Worm (Caenorhabditis elegans) whole organism, young adult: ENCODE results near the gene cest-24.

Experiments used
- B0035.1 ChIP-seq: sonication (generic microtip); optimal IDR thresholded peaks from 2 replicates; lab custom pipeline; 2016; ENCODE audit warnings: missing genetic modification characterization, mild to moderate bottlenecking, missing compliant biosample characterization, missing genotype, missing genetic modification reagents
- B0336.3 ChIP-seq: fragments of 200-800 bp; sonication (Bioruptor generic); IDR thresholded peaks from 2 replicates; pipeline ENCODE4 v1.3.6; 2022; ENCODE audit warnings: missing genetic modification characterization, missing compliant biosample characterization
- C17E4.6 ChIP-seq: fragments of 200-800 bp; sonication (Bioruptor generic); IDR thresholded peaks from 2 replicates; pipeline ENCODE4 v1.3.6; 2022; ENCODE audit warnings: missing genetic modification reagents, missing genetic modification characterization, missing compliant biosample characterization
- F33H1.4 ChIP-seq: fragments of 200-800 bp; sonication (Bioruptor generic); IDR thresholded peaks from 2 replicates; pipeline ENCODE4 v1.3.6; 2022; ENCODE audit warnings: missing genetic modification reagents, missing genetic modification characterization, missing compliant biosample characterization
- F52B5.7 ChIP-seq: sonication (generic microtip); optimal IDR thresholded peaks from 2 replicates; lab custom pipeline; 2016; ENCODE audit warnings: mild to moderate bottlenecking, missing genetic modification characterization, missing compliant biosample characterization
- K11D2.4 ChIP-seq: fragments of 200-800 bp; sonication (Bioruptor generic); IDR thresholded peaks from 2 replicates; pipeline ENCODE4 v1.3.6; 2022; ENCODE audit warnings: missing genetic modification reagents, missing genetic modification characterization, missing compliant biosample characterization
- K12H6.12 ChIP-seq: fragments of 200-800 bp; sonication (Bioruptor generic); optimal IDR thresholded peaks from 2 replicates; lab custom pipeline; 2018; ENCODE audit warnings: mild to moderate bottlenecking, missing genetic modification characterization, missing compliant biosample characterization
- T26A5.8 ChIP-seq: sonication (generic microtip); optimal IDR thresholded peaks from 2 replicates; lab custom pipeline; 2016; ENCODE audit warnings: missing genetic modification characterization, missing compliant biosample characterization
- Y79H2A.3 ChIP-seq: fragments of 200-800 bp; sonication (Bioruptor generic); conservative IDR thresholded peaks from 2 replicates; pipeline ENCODE4 v1.3.6; 2022; ENCODE audit warnings: missing genetic modification reagents, missing genetic modification characterization, missing compliant biosample characterization
- aptf-2 ChIP-seq: fragments of 200-800 bp; sonication (Bioruptor generic); conservative IDR thresholded peaks from 2 replicates; pipeline ENCODE4 v1.3.6; 2022; ENCODE audit warnings: missing genetic modification reagents, missing genetic modification characterization, missing compliant biosample characterization
- attf-6 ChIP-seq: fragments of 200-800 bp; sonication (Bioruptor generic); IDR thresholded peaks from 2 replicates; pipeline ENCODE4 v1.3.6; 2022; ENCODE audit warnings: missing genetic modification reagents, missing genetic modification characterization, missing compliant biosample characterization
- bed-2 ChIP-seq: fragments of 200-800 bp; sonication (Bioruptor generic); IDR thresholded peaks from 2 replicates; pipeline ENCODE4 v1.3.6; 2022; ENCODE audit warnings: missing genetic modification reagents, missing genetic modification characterization, missing compliant biosample characterization
- cebp-1 ChIP-seq, 2 experiments: fragments of 200-800 bp in 1 of 2; sonication (Bioruptor generic) in 1 of 2; sonication (generic microtip) in 1 of 2; IDR thresholded peaks in 1 of 2; optimal IDR thresholded peaks in 1 of 2; 2 replicates each; pipeline versions ENCODE4 v1.3.6 to Lab custom; 2017 to 2022; ENCODE audit warnings: missing compliant biosample characterization in 2 of 2, missing genetic modification characterization in 2 of 2, mild to moderate bottlenecking in 1 of 2, missing genetic modification reagents in 1 of 2, moderate library complexity in 1 of 2
- ceh-58 ChIP-seq: fragments of 200-800 bp; sonication (Bioruptor generic); IDR thresholded peaks from 2 replicates; pipeline ENCODE4 v1.3.6; 2022; ENCODE audit warnings: missing genetic modification characterization, missing compliant biosample characterization
- ceh-91 ChIP-seq: fragments of 200-800 bp; sonication (Bioruptor generic); IDR thresholded peaks from 2 replicates; pipeline ENCODE4 v1.3.6; 2022; ENCODE audit warnings: missing genetic modification reagents, missing genetic modification characterization, missing compliant biosample characterization
- dox-1 ChIP-seq: fragments of 200-800 bp; sonication (Bioruptor generic); IDR thresholded peaks from 2 replicates; pipeline ENCODE4 v1.3.6; 2022; ENCODE audit warnings: missing genetic modification reagents, missing genetic modification characterization, missing compliant biosample characterization
- hrde-1 ChIP-seq: sonication (generic microtip); optimal IDR thresholded peaks from 2 replicates; lab custom pipeline; 2016; ENCODE audit warnings: missing genetic modification characterization, mild to moderate bottlenecking, missing compliant biosample characterization, moderate library complexity, missing genotype, missing genetic modification reagents, borderline replicate concordance
- madf-10 ChIP-seq: sonication (generic microtip); optimal IDR thresholded peaks from 2 replicates; lab custom pipeline; 2016; ENCODE audit warnings: mild to moderate bottlenecking, missing genetic modification characterization, missing compliant biosample characterization
- madf-6 ChIP-seq: fragments of 200-800 bp; sonication (Bioruptor generic); IDR thresholded peaks from 2 replicates; pipeline ENCODE4 v1.3.6; 2022; ENCODE audit warnings: missing genetic modification reagents, missing genetic modification characterization, missing compliant biosample characterization
- mes-4 ChIP-seq: sonication (generic microtip); optimal IDR thresholded peaks from 2 replicates; lab custom pipeline; 2016; ENCODE audit warnings: missing genotype, missing genetic modification characterization, missing compliant biosample characterization
- nfyb-1 ChIP-seq: fragments of 200-800 bp; sonication (Bioruptor generic); IDR thresholded peaks from 2 replicates; pipeline ENCODE4 v1.3.6; 2022; ENCODE audit warnings: missing genetic modification reagents, missing genetic modification characterization, missing compliant biosample characterization
- pha-4 ChIP-seq: fragments of 150-350 bp; sonication (generic microtip); optimal IDR thresholded peaks from 2 replicates; lab custom pipeline; 2014; ENCODE audit warnings: missing biosample characterization, missing genetic modification reagents, missing genetic modification characterization
- rcor-1 ChIP-seq: fragments of 200-800 bp; sonication (Bioruptor generic); IDR thresholded peaks from 2 replicates; pipeline ENCODE4 v1.3.6; 2022; ENCODE audit warnings: missing genetic modification reagents, missing genetic modification characterization, missing compliant biosample characterization
- rpc-1 ChIP-seq, 2 experiments: fragments of 150-350 bp in 1 of 2; sonication (generic microtip) in 1 of 2; optimal IDR thresholded peaks; 2 replicates each; lab custom pipeline; 2014 to 2018; ENCODE audit warnings: missing biosample characterization in 1 of 2, missing genetic modification characterization in 1 of 2, missing genetic modification reagents in 1 of 2, missing genotype in 1 of 2
- snpc-1.1 ChIP-seq: sonication (generic microtip); optimal IDR thresholded peaks from 2 replicates; lab custom pipeline; 2017; ENCODE audit warnings: missing genetic modification characterization, mild to moderate bottlenecking, missing compliant biosample characterization, antibody characterized with exemption, moderate library complexity, missing genotype, missing genetic modification reagents; ENCODE audit not compliant: insufficient read depth
- snpc-4 ChIP-seq, 5 experiments: fragments of 150-350 bp in 1 of 5; sonication (generic microtip) in 4 of 5; optimal IDR thresholded peaks; 2 replicates each; lab custom pipeline; 2014 to 2018; ENCODE audit warnings: missing genetic modification characterization in 5 of 5, missing biosample characterization in 3 of 5, antibody characterized with exemption in 2 of 5, mild to moderate bottlenecking in 2 of 5, missing compliant biosample characterization in 2 of 5, missing genotype in 2 of 5, moderate library complexity in 2 of 5, missing genetic modification reagents in 1 of 5
- unc-62 ChIP-seq: fragments of 150-350 bp; optimal IDR thresholded peaks from 2 replicates; lab custom pipeline; 2014; ENCODE audit warnings: missing biosample characterization, missing genetic modification reagents, missing genetic modification characterization
- xnd-1 ChIP-seq: sonication (generic microtip); optimal IDR thresholded peaks from 2 replicates; lab custom pipeline; 2016; ENCODE audit warnings: missing genotype, missing genetic modification reagents, missing genetic modification characterization, missing compliant biosample characterization
- zfh-2 ChIP-seq: fragments of 200-800 bp; sonication (Bioruptor generic); conservative IDR thresholded peaks from 2 replicates; pipeline ENCODE4 v1.3.6; 2022; ENCODE audit warnings: missing genetic modification reagents, missing genetic modification characterization, missing compliant biosample characterization
- zim-3 ChIP-seq: sonication (generic microtip); optimal IDR thresholded peaks from 2 replicates; lab custom pipeline; 2017; ENCODE audit warnings: mild to moderate bottlenecking, missing genetic modification characterization, moderate library complexity, missing compliant biosample characterization
- ztf-22 ChIP-seq: fragments of 200-800 bp; sonication (Bioruptor generic); optimal IDR thresholded peaks from 2 replicates; lab custom pipeline; 2018; ENCODE audit warnings: mild to moderate bottlenecking, missing genetic modification characterization, moderate library complexity, missing compliant biosample characterization
- ztf-25 ChIP-seq: fragments of 200-800 bp; sonication (Bioruptor generic); IDR thresholded peaks from 2 replicates; pipeline ENCODE4 v1.3.6; 2022; ENCODE audit warnings: missing genetic modification reagents, missing genetic modification characterization, missing compliant biosample characterization
- ztf-26 ChIP-seq: sonication (generic microtip); optimal IDR thresholded peaks from 2 replicates; lab custom pipeline; 2017; ENCODE audit warnings: missing genetic modification characterization, missing compliant biosample characterization

Gene cest-24

DNA sequence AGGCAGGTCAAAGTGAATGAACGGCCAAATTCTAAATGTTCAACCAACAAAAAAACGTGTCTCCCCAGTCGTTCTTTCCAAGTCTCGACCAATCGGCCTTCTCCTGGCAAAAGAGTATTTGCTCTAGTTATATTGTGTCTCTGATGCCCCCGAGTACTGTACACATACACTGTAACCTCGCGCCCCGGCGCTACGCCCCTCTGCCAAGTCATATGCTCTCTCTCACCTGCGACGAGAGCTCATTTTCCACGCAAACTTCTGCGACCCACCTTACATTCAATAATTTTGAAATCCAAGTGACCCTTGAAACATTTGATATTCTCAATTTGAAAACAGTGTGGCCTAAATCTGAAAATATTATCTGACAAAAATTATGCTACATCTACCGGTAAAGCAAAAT lies 40.5 kb downstream of the cest-24 start:
- TF ChIP-seq unc-62 (no peak), F52B5.7 (tag; lab: Kevin White, UChicago) (no peak), ztf-22 (GFP tag; lab: Kevin White, UChicago) (no peak), K12H6.12 (tag; lab: Kevin White, UChicago) (no peak), C17E4.6 (GFP tag; lab: Robert Waterston, UW) (no peak), zfh-2 (GFP tag; lab: Robert Waterston, UW) (peak; percentile 29; the same call in 1 of the 2 replicates), F33H1.4 (GFP tag; lab: Robert Waterston, UW) (no peak), Y79H2A.3 (GFP tag; lab: Robert Waterston, UW) (no peak), attf-6 (GFP tag; lab: Robert Waterston, UW) (no peak), pha-4 (peak; percentile 3)

DNA sequence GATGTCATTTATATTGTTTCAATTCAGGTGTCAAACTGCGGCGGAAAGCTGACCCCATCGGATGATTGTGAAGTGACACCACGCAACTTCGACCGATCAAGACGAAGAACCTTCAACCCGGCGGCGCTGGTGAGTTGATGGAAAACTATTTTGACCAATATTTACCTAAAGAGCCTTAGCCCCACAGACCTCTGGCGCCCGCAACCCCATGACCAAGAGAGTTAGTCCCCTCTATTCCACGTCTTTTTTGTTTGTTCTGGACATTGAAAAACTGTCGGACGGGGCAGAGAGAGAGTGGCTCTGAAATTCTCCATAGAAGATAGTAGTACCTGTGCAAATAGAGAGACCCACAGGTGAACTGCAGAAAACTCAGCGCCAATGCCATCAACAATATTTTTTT lies 42.0 kb downstream of the cest-24 start:
- TF ChIP-seq nfyb-1 (0 out of 2 replicates have a peak, but pooled peaks have one; percentile 32), K11D2.4 (GFP tag; lab: Robert Waterston, UW) (no peak), mes-4 (tag; lab: Kevin White, UChicago) (no peak)

DNA sequence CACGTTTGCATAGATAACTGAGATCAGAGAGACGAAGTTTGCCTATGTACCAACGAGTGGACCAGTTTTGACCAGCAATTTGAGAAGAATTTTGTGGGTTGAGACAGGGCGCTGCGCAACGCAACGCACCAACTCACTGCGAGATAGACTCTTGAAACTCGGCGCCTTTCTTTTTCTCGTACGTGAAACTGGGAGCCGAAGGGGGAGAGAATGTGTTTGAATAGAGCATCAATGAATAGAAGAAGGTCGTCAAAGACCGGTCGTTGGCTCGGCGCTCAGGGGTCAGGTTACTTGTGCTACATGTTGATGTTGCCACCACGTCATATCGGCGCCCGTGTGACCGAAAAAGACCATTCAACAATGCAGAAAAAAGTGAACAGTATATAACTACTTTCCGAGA lies 42.8 kb downstream of the cest-24 start:
- TF ChIP-seq snpc-1.1 (tag; lab: Kevin White, UChicago) (no peak), aptf-2 (GFP tag; lab: Robert Waterston, UW) (no peak), ceh-58 (GFP tag; lab: Robert Waterston, UW) (no peak), zim-3 (tag; lab: Kevin White, UChicago) (no peak), cebp-1 (GFP tag; IDR thresholded peaks at IDR 0.05; lab: Robert Waterston, UW) (no peak), cebp-1 (tag; optimal IDR thresholded peaks at IDR 0.05; lab: Kevin White, UChicago) (peak; percentile 0), bed-2 (GFP tag; lab: Robert Waterston, UW) (no peak), hrde-1 (tag; lab: Kevin White, UChicago) (no peak), xnd-1 (tag; lab: Kevin White, UChicago) (no peak), zfh-2 (GFP tag; lab: Robert Waterston, UW) (0 out of 2 replicates have a peak, but pooled peaks have one; percentile 27), T26A5.8 (tag; lab: Kevin White, UChicago) (no peak), ceh-91 (no peak)

DNA sequence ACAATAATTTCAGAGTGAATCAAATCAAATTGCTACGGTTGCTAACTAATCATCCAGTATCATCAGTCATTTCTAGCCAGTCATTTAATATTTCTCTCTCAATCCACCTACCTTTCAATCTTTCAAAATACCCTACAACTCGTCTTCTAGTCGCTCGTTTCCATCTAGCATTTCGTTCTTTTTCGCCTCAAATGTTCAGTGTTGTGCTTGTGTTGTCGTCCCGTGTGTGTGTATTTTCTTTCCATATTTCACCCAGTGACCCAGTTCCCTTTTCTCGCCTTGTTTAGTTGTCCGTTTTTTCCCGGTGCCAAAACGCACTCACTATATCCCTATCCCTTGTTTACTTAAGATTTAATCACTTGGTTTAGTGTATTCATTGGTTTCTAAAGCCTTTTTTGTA lies 45.0 kb downstream of the cest-24 start:
- TF ChIP-seq xnd-1 (tag; lab: Kevin White, UChicago) (no peak), B0336.3 (GFP tag; lab: Robert Waterston, UW) (no peak), ztf-26 (tag; lab: Kevin White, UChicago) (no peak), madf-6 (GFP tag; lab: Robert Waterston, UW) (no peak), rpc-1 (optimal IDR thresholded peaks at IDR 0.05; lab: Kevin White, UChicago) (no peak), rpc-1 (tag; optimal IDR thresholded peaks at IDR 0.05; lab: Kevin White, UChicago) (no peak), ztf-25 (GFP tag; lab: Robert Waterston, UW) (no peak), dox-1 (GFP tag; lab: Robert Waterston, UW) (no peak), snpc-4 (GFP tag; optimal IDR thresholded peaks at IDR 0.05; lab: Kevin White, UChicago) (no peak), snpc-4 (tag; optimal IDR thresholded peaks at IDR 0.05; lab: Kevin White, UChicago) (no peak), B0035.1 (no peak), rcor-1 (GFP tag; lab: Robert Waterston, UW) (no peak), madf-10 (tag; lab: Kevin White, UChicago) (no peak)
